Fruit fly (Drosophila melanogaster) whole organism, embryonic: Measurements from ENCODE around the gene CG15390.

ENCODE experiments used
- Atf-2 ChIP-seq: fragments of 200-800 bp; sonication (Bioruptor generic); optimal IDR thresholded peaks from 2 replicates; lab custom pipeline; 2016; ENCODE audit warnings: missing biosample characterization, missing genetic modification characterization
- CG11504 ChIP-seq: fragments of 200-800 bp; sonication (Bioruptor generic); optimal IDR thresholded peaks from 3 replicates; lab custom pipeline; 2019; ENCODE audit warnings: missing biosample characterization, mild to moderate bottlenecking, missing genetic modification characterization, moderate library complexity
- CG12299 ChIP-seq: fragments of 200-800 bp; sonication (Bioruptor generic); optimal IDR thresholded peaks from 2 replicates; lab custom pipeline; 2018; ENCODE audit warnings: missing biosample characterization, mild to moderate bottlenecking, missing genetic modification characterization
- CG14014 ChIP-seq: fragments of 200-800 bp; sonication (Bioruptor generic); IDR thresholded peaks from 2 replicates; pipeline ENCODE4 v1.3.6; 2022; ENCODE audit warnings: missing biosample characterization, missing genetic modification characterization
- CG14860 ChIP-seq: fragments of 200-800 bp; sonication (Bioruptor generic); IDR thresholded peaks from 3 replicates; pipeline ENCODE4 v1.3.6; 2022; ENCODE audit warnings: missing biosample characterization, missing genetic modification characterization; ENCODE audit not compliant: partially characterized antibody
- CG14965 ChIP-seq: fragments of 200-800 bp; sonication (Bioruptor generic); optimal IDR thresholded peaks from 2 replicates; lab custom pipeline; 2016; ENCODE audit warnings: missing biosample characterization, missing genetic modification characterization, borderline replicate concordance
- CG2202 ChIP-seq: fragments of 200-800 bp; sonication (Bioruptor generic); optimal IDR thresholded peaks from 2 replicates; lab custom pipeline; 2018; ENCODE audit warnings: missing biosample characterization, mild to moderate bottlenecking, missing genetic modification characterization
- CG2889 ChIP-seq: fragments of 200-800 bp; sonication (Bioruptor generic); IDR thresholded peaks from 3 replicates; pipeline ENCODE4 v1.3.6; 2022; ENCODE audit warnings: missing biosample characterization, missing genetic modification characterization
- CG3281 ChIP-seq: fragments of 200-800 bp; sonication (Bioruptor generic); optimal IDR thresholded peaks from 3 replicates; lab custom pipeline; 2017; ENCODE audit warnings: missing biosample characterization, mild to moderate bottlenecking, missing genetic modification characterization
- CG3407 ChIP-seq: fragments of 200-800 bp; sonication (Bioruptor generic); optimal IDR thresholded peaks from 2 replicates; lab custom pipeline; 2018; ENCODE audit warnings: missing biosample characterization, mild to moderate bottlenecking, missing genetic modification characterization
- CG42726 ChIP-seq: fragments of 200-800 bp; sonication (Bioruptor generic); IDR thresholded peaks from 2 replicates; pipeline ENCODE4 v1.3.6; 2022; ENCODE audit warnings: missing biosample characterization, missing genetic modification characterization; ENCODE audit not compliant: partially characterized antibody
- CG4282 ChIP-seq: fragments of 200-800 bp; sonication (Bioruptor generic); optimal IDR thresholded peaks from 2 replicates; lab custom pipeline; 2016; ENCODE audit warnings: missing biosample characterization, missing genetic modification characterization
- CG4617 ChIP-seq: fragments of 200-800 bp; sonication (Bioruptor generic); optimal IDR thresholded peaks from 3 replicates; lab custom pipeline; 2016; ENCODE audit warnings: missing biosample characterization, missing genetic modification characterization, borderline replicate concordance
- CG4820 ChIP-seq: fragments of 200-800 bp; sonication (Bioruptor generic); optimal IDR thresholded peaks from 3 replicates; lab custom pipeline; 2016; ENCODE audit warnings: missing biosample characterization, missing genetic modification characterization
- CG5953 ChIP-seq: fragments of 200-800 bp; sonication (Bioruptor generic); IDR thresholded peaks from 2 replicates; pipeline ENCODE4 v1.3.6; 2022; ENCODE audit warnings: missing biosample characterization, missing genetic modification characterization
- CG6654 ChIP-seq: fragments of 200-800 bp; sonication (Bioruptor generic); optimal IDR thresholded peaks from 2 replicates; lab custom pipeline; 2017; ENCODE audit warnings: missing biosample characterization, mild to moderate bottlenecking, missing genetic modification characterization
- CG7928 ChIP-seq: fragments of 200-800 bp; sonication (Bioruptor generic); optimal IDR thresholded peaks from 2 replicates; lab custom pipeline; 2017; ENCODE audit warnings: missing biosample characterization, mild to moderate bottlenecking, missing genetic modification characterization
- CG8281 ChIP-seq: fragments of 200-800 bp; sonication (Bioruptor generic); optimal IDR thresholded peaks from 2 replicates; lab custom pipeline; 2018; ENCODE audit warnings: missing biosample characterization, mild to moderate bottlenecking, missing genetic modification characterization, moderate library complexity
- CG8765 ChIP-seq: fragments of 200-800 bp; sonication (Bioruptor generic); IDR thresholded peaks from 2 replicates; pipeline ENCODE4 v1.3.6; 2022; ENCODE audit warnings: missing biosample characterization, missing genetic modification characterization
- CkIIα-i1 ChIP-seq: fragments of 200-800 bp; sonication (Bioruptor generic); IDR thresholded peaks from 2 replicates; pipeline ENCODE4 v1.3.6; 2022; ENCODE audit warnings: missing biosample characterization, missing genetic modification characterization
- Elba2 ChIP-seq: fragments of 200-800 bp; sonication (Bioruptor generic); optimal IDR thresholded peaks from 3 replicates; lab custom pipeline; 2016; ENCODE audit warnings: missing biosample characterization, missing genetic modification characterization
- HmgD ChIP-seq: fragments of 200-800 bp; sonication (Bioruptor generic); optimal IDR thresholded peaks from 3 replicates; lab custom pipeline; 2016; ENCODE audit warnings: missing biosample characterization, missing genetic modification characterization
- Hmr ChIP-seq: fragments of 200-800 bp; sonication (Bioruptor generic); optimal IDR thresholded peaks from 3 replicates; lab custom pipeline; 2017; ENCODE audit warnings: mild to moderate bottlenecking, missing biosample characterization, missing genetic modification reagents, missing genetic modification characterization
- Hr51 ChIP-seq, 2 experiments: fragments of 200-800 bp; sonication (Bioruptor generic); optimal IDR thresholded peaks; 2 replicates in 1 of 2; 3 replicates in 1 of 2; lab custom pipeline; 2016 to 2018; ENCODE audit warnings: missing biosample characterization in 2 of 2, missing genetic modification characterization in 2 of 2, mild to moderate bottlenecking in 1 of 2, moderate library complexity in 1 of 2
- Med ChIP-seq: fragments of 200-800 bp; sonication (Bioruptor generic); peaks from one replicate; lab custom pipeline; 2016; ENCODE audit warnings: missing biosample characterization, missing genetic modification characterization, mild to moderate bottlenecking, inconsistent platforms, moderate library complexity
- Sox102F ChIP-seq: fragments of 200-800 bp; sonication (Bioruptor generic); optimal IDR thresholded peaks from 2 replicates; lab custom pipeline; 2018; ENCODE audit warnings: missing biosample characterization, mild to moderate bottlenecking, missing genetic modification characterization, moderate library complexity
- Trl ChIP-seq, 3 experiments: fragments of >200 bp in 2 of 3; fragments of 200-800 bp in 1 of 3; sonication (Bioruptor generic) in 1 of 3; optimal IDR thresholded peaks; 2 replicates in 1 of 3; 3 replicates in 2 of 3; lab custom pipeline; 2016 to 2017; ENCODE audit warnings: missing biosample characterization in 1 of 3, missing genetic modification characterization in 1 of 3
- amos ChIP-seq: fragments of 200-800 bp; sonication (Bioruptor generic); IDR thresholded peaks from 2 replicates; pipeline ENCODE4 v1.3.6; 2022; ENCODE audit warnings: missing biosample characterization, missing genetic modification characterization; ENCODE audit not compliant: partially characterized antibody
- ato ChIP-seq: fragments of 200-800 bp; sonication (Bioruptor generic); IDR thresholded peaks from 2 replicates; pipeline ENCODE4 v1.3.6; 2022; ENCODE audit warnings: missing biosample characterization, missing genetic modification characterization; ENCODE audit not compliant: partially characterized antibody
- cato ChIP-seq: fragments of 200-800 bp; sonication (Bioruptor generic); optimal IDR thresholded peaks from 2 replicates; lab custom pipeline; 2016; ENCODE audit warnings: missing biosample characterization, missing genetic modification characterization, borderline replicate concordance
- caup ChIP-seq: fragments of 200-800 bp; sonication (Bioruptor generic); optimal IDR thresholded peaks from 3 replicates; lab custom pipeline; 2017; ENCODE audit warnings: missing biosample characterization, mild to moderate bottlenecking, missing genetic modification characterization, moderate library complexity; ENCODE audit not compliant: severe bottlenecking
- chn ChIP-seq: fragments of 200-800 bp; sonication (Bioruptor generic); optimal IDR thresholded peaks from 2 replicates; lab custom pipeline; 2016; ENCODE audit warnings: missing biosample characterization, missing genetic modification characterization
- ci ChIP-seq: fragments of 200-800 bp; sonication (Bioruptor generic); IDR thresholded peaks from 3 replicates; pipeline ENCODE4 v1.3.6; 2022; ENCODE audit warnings: missing biosample characterization, missing genetic modification characterization
- crp ChIP-seq, 2 experiments: fragments of 200-800 bp; sonication (Bioruptor generic); optimal IDR thresholded peaks; 2 replicates in 1 of 2; 3 replicates in 1 of 2; lab custom pipeline; 2017; ENCODE audit warnings: missing biosample characterization in 2 of 2, missing genetic modification characterization in 2 of 2, mild to moderate bottlenecking in 1 of 2, moderate library complexity in 1 of 2
- disco-r ChIP-seq: fragments of 200-800 bp; sonication (Bioruptor generic); optimal IDR thresholded peaks from 2 replicates; lab custom pipeline; 2016; ENCODE audit warnings: missing biosample characterization, missing genetic modification characterization
- dm ChIP-seq: fragments of 200-800 bp; sonication (Bioruptor generic); optimal IDR thresholded peaks from 3 replicates; lab custom pipeline; 2016; ENCODE audit warnings: missing biosample characterization, missing genetic modification characterization
- eyg ChIP-seq: fragments of 200-800 bp; sonication (Bioruptor generic); optimal IDR thresholded peaks from 3 replicates; lab custom pipeline; 2016; ENCODE audit warnings: missing biosample characterization, missing genetic modification characterization
- gce ChIP-seq: fragments of 200-800 bp; sonication (Bioruptor generic); IDR thresholded peaks from 3 replicates; pipeline ENCODE4 v1.3.6; 2022; ENCODE audit warnings: missing biosample characterization, missing genetic modification characterization
- lab ChIP-seq: fragments of 200-800 bp; sonication (Bioruptor generic); optimal IDR thresholded peaks from 3 replicates; lab custom pipeline; 2017; ENCODE audit warnings: missing biosample characterization, missing genetic modification characterization, mild to moderate bottlenecking, moderate library complexity, missing genetic modification reagents
- mld ChIP-seq: fragments of 200-800 bp; sonication (Bioruptor generic); IDR thresholded peaks from 3 replicates; pipeline ENCODE4 v1.3.6; 2022; ENCODE audit warnings: missing biosample characterization, missing genetic modification characterization; ENCODE audit not compliant: partially characterized antibody
- nom ChIP-seq: fragments of 200-800 bp; sonication (Bioruptor generic); optimal IDR thresholded peaks from 2 replicates; lab custom pipeline; 2017; ENCODE audit warnings: missing biosample characterization, missing genetic modification characterization, mild to moderate bottlenecking, moderate library complexity, missing genetic modification reagents
- pb ChIP-seq: fragments of 200-800 bp; sonication (Bioruptor generic); optimal IDR thresholded peaks from 3 replicates; lab custom pipeline; 2016; ENCODE audit warnings: missing biosample characterization, missing genetic modification characterization
- phol ChIP-seq: fragments of 200-800 bp; sonication (Bioruptor generic); optimal IDR thresholded peaks from 3 replicates; lab custom pipeline; 2018; ENCODE audit warnings: missing biosample characterization, mild to moderate bottlenecking, missing genetic modification characterization, moderate library complexity
- salm ChIP-seq: fragments of 200-800 bp; sonication (Bioruptor generic); optimal IDR thresholded peaks from 2 replicates; lab custom pipeline; 2018; ENCODE audit warnings: missing biosample characterization, mild to moderate bottlenecking, missing genetic modification characterization
- tin ChIP-seq: fragments of 200-800 bp; sonication (Bioruptor generic); optimal IDR thresholded peaks from 3 replicates; lab custom pipeline; 2016; ENCODE audit warnings: missing biosample characterization, missing genetic modification characterization
- tio ChIP-seq: fragments of 200-800 bp; sonication (Bioruptor generic); optimal IDR thresholded peaks from 2 replicates; lab custom pipeline; 2017; ENCODE audit warnings: missing biosample characterization, missing genetic modification characterization, inconsistent platforms
- trem ChIP-seq: fragments of 200-800 bp; optimal IDR thresholded peaks from 3 replicates; lab custom pipeline; 2019; ENCODE audit warnings: missing biosample characterization, mild to moderate bottlenecking, missing genetic modification characterization, moderate library complexity

CG15390 gene

dm6 chr2L:2375655-2376417 lies 1.3 kb downstream of the CG15390 start, which contains the start of gene Atxn7 (continued):
- TF ChIP-seq CG8765 (GFP tag; lab: Robert Waterston, UW) (no peak), CG5953 (GFP tag; lab: Robert Waterston, UW) (peak; percentile 68; the same call in 1 of the 2 replicates), dm (GFP tag; lab: Kevin White, UChicago) (peak; percentile 69), CkIIα-i1 (no peak), CG14860 (GFP tag; lab: Robert Waterston, UW) (peak; percentile 82), ci (GFP tag; lab: Robert Waterston, UW) (peak; percentile 95), lab (GFP tag; lab: Kevin White, UChicago) (peak; percentile 81), Hr51 (GFP tag; optimal IDR thresholded peaks at IDR 0.05; lab: Kevin White, UChicago) (peak; percentile 45 to 67), HmgD (GFP tag; lab: Kevin White, UChicago) (peak; percentile 54), CG7928 (GFP tag; lab: Kevin White, UChicago) (no peak), Trl (optimal IDR thresholded peaks at IDR 0.05; lab: Kevin White, UChicago) (no peak), Trl (GFP tag; optimal IDR thresholded peaks at IDR 0.05; lab: Kevin White, UChicago) (peak; percentile 52), CG42726 (GFP tag; lab: Robert Waterston, UW) (peak; percentile 98), CG8281 (no peak), tio (GFP tag; lab: Kevin White, UChicago) (peak; percentile 15), Sox102F (GFP tag; lab: Kevin White, UChicago) (peak; percentile 40), CG4282 (GFP tag; lab: Kevin White, UChicago) (peak; percentile 42), phol (tag; lab: Kevin White, UChicago) (peak; percentile 68), tin (GFP tag; lab: Kevin White, UChicago) (peak; percentile 44), nom (GFP tag; lab: Kevin White, UChicago) (peak; percentile 48), amos (GFP tag; lab: Robert Waterston, UW) (peak; percentile 98), gce (GFP tag; lab: Robert Waterston, UW) (no peak), CG3281 (GFP tag; lab: Kevin White, UChicago) (peak; percentile 69), CG4617 (GFP tag; lab: Kevin White, UChicago) (peak; percentile 97), mld (GFP tag; lab: Robert Waterston, UW) (peak; percentile 79; the same call in 2 of the 3 replicates), CG2202 (tag; lab: Kevin White, UChicago) (peak; percentile 57), trem (peak; percentile 77), salm (tag; lab: Kevin White, UChicago) (peak; percentile 76), pb (GFP tag; lab: Kevin White, UChicago) (peak; percentile 48), CG11504 (tag; lab: Kevin White, UChicago) (peak; percentile 70), chn (GFP tag; lab: Kevin White, UChicago) (peak; percentile 48), CG2889 (GFP tag; lab: Robert Waterston, UW) (no peak), Hmr (peak; percentile 74), caup (GFP tag; lab: Kevin White, UChicago) (peak; percentile 82), CG14965 (GFP tag; lab: Kevin White, UChicago) (no peak), disco-r (peak; percentile 33), Med (GFP tag; lab: Kevin White, UChicago) (peak; percentile 97), Atf-2 (GFP tag; lab: Kevin White, UChicago) (no peak), CG3407 (GFP tag; lab: Kevin White, UChicago) (peak; percentile 69), CG4820 (GFP tag; lab: Kevin White, UChicago) (peak; percentile 46), CG12299 (tag; lab: Kevin White, UChicago) (peak; percentile 61), Elba2 (no peak), CG6654 (GFP tag; lab: Kevin White, UChicago) (peak; percentile 23), eyg (peak; percentile 61), CG14014 (peak; percentile 51; the same call in 1 of the 2 replicates), ato (GFP tag; lab: Robert Waterston, UW) (peak; percentile 96), crp (GFP tag; optimal IDR thresholded peaks at IDR 0.05; lab: Kevin White, UChicago) (peak; percentile 74 to 99), cato (no peak)
